Worm (Caenorhabditis elegans) whole organism, L4 larva: ENCODE measurements around the gene srd-9.

Source experiments
- F10B5.3 ChIP-seq: sonication (generic microtip); optimal IDR thresholded peaks from 2 replicates; lab custom pipeline; 2016; ENCODE audit warnings: mild to moderate bottlenecking, missing genetic modification characterization, missing compliant biosample characterization
- F49E8.2 ChIP-seq: sonication (generic microtip); optimal IDR thresholded peaks from 2 replicates; lab custom pipeline; 2016; ENCODE audit warnings: missing compliant biosample characterization, mild to moderate bottlenecking, missing genetic modification characterization, borderline replicate concordance
- R02D3.7 ChIP-seq: fragments of 150-350 bp; sonication (generic microtip); optimal IDR thresholded peaks from 3 replicates; lab custom pipeline; 2014; ENCODE audit warnings: missing biosample characterization, missing genetic modification characterization
- Y75B8A.6 ChIP-seq: fragments of 200-800 bp; sonication (Bioruptor generic); IDR thresholded peaks from 2 replicates; pipeline ENCODE4 v1.3.6; 2022; ENCODE audit warnings: missing genetic modification reagents, missing genetic modification characterization, missing compliant biosample characterization
- aha-1 ChIP-seq: fragments of 150-350 bp; peaks from one replicate; lab custom pipeline; 2014; ENCODE audit warnings: missing biosample characterization, missing genetic modification characterization
- aly-2 ChIP-seq: sonication (generic microtip); optimal IDR thresholded peaks from 2 replicates; lab custom pipeline; 2018; ENCODE audit warnings: missing biosample characterization, missing genetic modification characterization
- ceh-28 ChIP-seq: fragments of 150-350 bp; optimal IDR thresholded peaks from 2 replicates; lab custom pipeline; 2014; ENCODE audit warnings: missing biosample characterization, missing genetic modification reagents, missing genetic modification characterization
- ctbp-1 ChIP-seq: fragments of 200-800 bp; sonication (Bioruptor generic); IDR thresholded peaks from 2 replicates; pipeline ENCODE4 v1.3.6; 2022; ENCODE audit warnings: missing genetic modification reagents, missing genetic modification characterization, missing compliant biosample characterization
- daf-12 ChIP-seq: fragments of 150-350 bp; optimal IDR thresholded peaks from 2 replicates; lab custom pipeline; 2014; ENCODE audit warnings: missing biosample characterization, missing genetic modification reagents, missing genetic modification characterization
- daf-8 ChIP-seq: fragments of 200-800 bp; sonication (Bioruptor generic); IDR thresholded peaks from 2 replicates; pipeline ENCODE4 v1.3.6; 2022; ENCODE audit warnings: missing genetic modification characterization, missing compliant biosample characterization
- dmd-8 ChIP-seq: fragments of 200-800 bp; sonication (Bioruptor generic); IDR thresholded peaks from 2 replicates; pipeline ENCODE4 v1.3.6; 2022; ENCODE audit warnings: missing genetic modification characterization, missing compliant biosample characterization
- dmd-9 ChIP-seq: fragments of 200-800 bp; sonication (Bioruptor generic); IDR thresholded peaks from 2 replicates; pipeline ENCODE4 v1.3.6; 2022; ENCODE audit warnings: missing genetic modification reagents, missing genetic modification characterization, missing compliant biosample characterization
- duxl-1 ChIP-seq: sonication (generic microtip); optimal IDR thresholded peaks from 2 replicates; lab custom pipeline; 2016; ENCODE audit warnings: mild to moderate bottlenecking, missing genetic modification characterization, moderate library complexity, missing compliant biosample characterization; ENCODE audit not compliant: poor library complexity
- egl-27 ChIP-seq: sonication (generic microtip); optimal IDR thresholded peaks from 3 replicates; lab custom pipeline; 2017; ENCODE audit warnings: missing biosample characterization, missing genetic modification reagents, missing genetic modification characterization
- egl-43 ChIP-seq: fragments of 200-800 bp; sonication (Bioruptor generic); IDR thresholded peaks from 2 replicates; pipeline ENCODE4 v1.3.6; 2022; ENCODE audit warnings: missing genetic modification reagents, missing genetic modification characterization, missing compliant biosample characterization
- fkh-10 ChIP-seq: fragments of 150-350 bp; optimal IDR thresholded peaks from 2 replicates; lab custom pipeline; 2014; ENCODE audit warnings: missing biosample characterization, missing genetic modification reagents, missing genetic modification characterization
- fos-1 ChIP-seq: fragments of 150-350 bp; optimal IDR thresholded peaks from 2 replicates; lab custom pipeline; 2014; ENCODE audit warnings: missing biosample characterization, missing genetic modification characterization
- hlh-11 ChIP-seq: fragments of 200-800 bp; sonication (Bioruptor generic); optimal IDR thresholded peaks from 2 replicates; lab custom pipeline; 2018; ENCODE audit warnings: mild to moderate bottlenecking, missing genetic modification characterization, missing compliant biosample characterization
- hlh-30 ChIP-seq: sonication (generic microtip); optimal IDR thresholded peaks from 2 replicates; lab custom pipeline; 2017; ENCODE audit warnings: antibody characterized with exemption, mild to moderate bottlenecking, missing genetic modification characterization, missing compliant biosample characterization; ENCODE audit not compliant: insufficient read depth
- hmg-1.1 ChIP-seq: fragments of 200-800 bp; sonication (Bioruptor generic); IDR thresholded peaks from 2 replicates; pipeline ENCODE4 v1.3.6; 2022; ENCODE audit warnings: missing genetic modification reagents, missing genetic modification characterization, missing compliant biosample characterization
- lin-1 ChIP-seq: fragments of 200-800 bp; sonication (Bioruptor generic); IDR thresholded peaks from 2 replicates; pipeline ENCODE4 v1.3.6; 2022; ENCODE audit warnings: missing genetic modification reagents, missing genetic modification characterization, missing compliant biosample characterization
- lin-15B ChIP-seq: fragments of 150-350 bp; sonication (generic microtip); optimal IDR thresholded peaks from 3 replicates; lab custom pipeline; 2014; ENCODE audit warnings: missing biosample characterization, missing genetic modification characterization
- lin-29 ChIP-seq: fragments of 200-800 bp; sonication (Bioruptor generic); IDR thresholded peaks from 2 replicates; pipeline ENCODE4 v1.3.6; 2022; ENCODE audit warnings: missing genetic modification reagents, missing genetic modification characterization, missing compliant biosample characterization
- lin-38 ChIP-seq: fragments of 200-800 bp; sonication (Bioruptor generic); IDR thresholded peaks from 2 replicates; pipeline ENCODE4 v1.3.6; 2022; ENCODE audit warnings: missing genetic modification reagents, missing genetic modification characterization, missing compliant biosample characterization
- lir-3 ChIP-seq: sonication (generic microtip); optimal IDR thresholded peaks from 2 replicates; lab custom pipeline; 2016; ENCODE audit warnings: mild to moderate bottlenecking, missing genetic modification characterization, missing compliant biosample characterization
- madf-5 ChIP-seq, 2 experiments: fragments of 200-800 bp; sonication (Bioruptor generic); IDR thresholded peaks; 2 replicates each; pipeline ENCODE4 v1.3.6; 2022; ENCODE audit warnings: missing compliant biosample characterization in 2 of 2, missing genetic modification characterization in 2 of 2
- mxl-2 ChIP-seq: fragments of 200-800 bp; sonication (Bioruptor generic); conservative IDR thresholded peaks from 2 replicates; pipeline ENCODE4 v1.3.6; 2022; ENCODE audit warnings: missing genetic modification reagents, missing genetic modification characterization, missing compliant biosample characterization
- mxl-3 ChIP-seq: fragments of 200-800 bp; sonication (Bioruptor generic); optimal IDR thresholded peaks from 2 replicates; lab custom pipeline; 2018; ENCODE audit warnings: mild to moderate bottlenecking, missing genetic modification characterization, missing compliant biosample characterization
- nhr-10 ChIP-seq: fragments of 150-350 bp; optimal IDR thresholded peaks from 2 replicates; lab custom pipeline; 2014; ENCODE audit warnings: missing biosample characterization, missing genetic modification characterization
- nhr-102 ChIP-seq: sonication (generic microtip); optimal IDR thresholded peaks from 2 replicates; lab custom pipeline; 2016; ENCODE audit warnings: mild to moderate bottlenecking, missing genetic modification characterization, moderate library complexity, missing compliant biosample characterization
- nhr-11 ChIP-seq: fragments of 150-350 bp; optimal IDR thresholded peaks from 2 replicates; lab custom pipeline; 2014; ENCODE audit warnings: missing biosample characterization, missing genetic modification characterization
- nhr-111 ChIP-seq: fragments of 200-800 bp; sonication (Bioruptor generic); optimal IDR thresholded peaks from 2 replicates; lab custom pipeline; 2018; ENCODE audit warnings: mild to moderate bottlenecking, missing genetic modification characterization, missing compliant biosample characterization
- nhr-25 ChIP-seq: sonication (generic microtip); optimal IDR thresholded peaks from 2 replicates; lab custom pipeline; 2017; ENCODE audit warnings: missing genetic modification characterization, mild to moderate bottlenecking, missing compliant biosample characterization, antibody characterized with exemption, moderate library complexity, borderline replicate concordance; ENCODE audit not compliant: insufficient read depth
- nhr-28 ChIP-seq: fragments of 150-350 bp; optimal IDR thresholded peaks from 2 replicates; lab custom pipeline; 2014; ENCODE audit warnings: missing biosample characterization, missing genetic modification characterization
- nhr-41 ChIP-seq: fragments of 200-800 bp; sonication (Bioruptor generic); IDR thresholded peaks from 2 replicates; pipeline ENCODE4 v1.3.6; 2022; ENCODE audit warnings: missing genetic modification reagents, missing genetic modification characterization, missing compliant biosample characterization
- nhr-76 ChIP-seq: fragments of 150-350 bp; optimal IDR thresholded peaks from 2 replicates; lab custom pipeline; 2014; ENCODE audit warnings: missing biosample characterization, missing genetic modification characterization
- nhr-77 ChIP-seq: fragments of 150-350 bp; optimal IDR thresholded peaks from 2 replicates; lab custom pipeline; 2014; ENCODE audit warnings: missing biosample characterization, missing genetic modification characterization
- php-3 ChIP-seq: fragments of 200-800 bp; sonication (Bioruptor generic); IDR thresholded peaks from 2 replicates; pipeline ENCODE4 v1.3.6; 2022; ENCODE audit warnings: missing genetic modification reagents, missing genetic modification characterization, missing compliant biosample characterization
- rbr-2 ChIP-seq: sonication (generic microtip); optimal IDR thresholded peaks from 2 replicates; lab custom pipeline; 2016; ENCODE audit warnings: missing genotype, missing genetic modification characterization, missing compliant biosample characterization
- set-16 ChIP-seq: fragments of 200-800 bp; sonication (Bioruptor generic); IDR thresholded peaks from 2 replicates; pipeline ENCODE4 v1.3.6; 2022; ENCODE audit warnings: missing genetic modification reagents, missing genetic modification characterization, missing compliant biosample characterization
- skn-1 ChIP-seq: fragments of 150-350 bp; optimal IDR thresholded peaks from 2 replicates; lab custom pipeline; 2014; ENCODE audit warnings: missing biosample characterization, missing genetic modification characterization
- spr-1 ChIP-seq: sonication (generic microtip); optimal IDR thresholded peaks from 2 replicates; lab custom pipeline; 2016; ENCODE audit warnings: mild to moderate bottlenecking, missing genetic modification characterization, missing compliant biosample characterization
- tra-1 ChIP-seq: fragments of 200-800 bp; sonication (Bioruptor generic); IDR thresholded peaks from 2 replicates; pipeline ENCODE4 v1.3.6; 2022; ENCODE audit warnings: missing genetic modification reagents, missing genetic modification characterization, missing compliant biosample characterization
- unc-39 ChIP-seq: sonication (generic microtip); optimal IDR thresholded peaks from 2 replicates; lab custom pipeline; 2017; ENCODE audit warnings: missing biosample characterization, missing genetic modification characterization
- unc-62 ChIP-seq, 3 experiments: fragments of 150-350 bp in 1 of 3; sonication (generic microtip); optimal IDR thresholded peaks in 2 of 3; peaks in 1 of 3; 1 replicate in 1 of 3; 2 replicates in 2 of 3; lab custom pipeline; 2014 to 2017; ENCODE audit warnings: missing biosample characterization in 3 of 3, missing genetic modification characterization in 3 of 3, missing genetic modification reagents in 3 of 3, missing genotype in 1 of 3
- vab-7 ChIP-seq: fragments of 200-800 bp; sonication (Bioruptor generic); IDR thresholded peaks from 2 replicates; pipeline ENCODE4 v1.3.6; 2022; ENCODE audit warnings: missing genetic modification reagents, missing genetic modification characterization, missing compliant biosample characterization
- ztf-11 ChIP-seq: fragments of 150-350 bp; optimal IDR thresholded peaks from 2 replicates; lab custom pipeline; 2014; ENCODE audit warnings: missing biosample characterization, missing genetic modification characterization

srd-9 gene

ce11 chrV:5385914-5386493 is 34.4 kb downstream of the srd-9 start, which contains the start of gene C35A11.2:
Gene C35A11.2 (plus strand): TSS chrV:5386299.
- TF ChIP-seq lir-3 (tag; lab: Kevin White, UChicago) = no peak
- TF ChIP-seq daf-8 (GFP tag; lab: Robert Waterston, UW) = no peak
- TF ChIP-seq Y75B8A.6 (GFP tag; lab: Robert Waterston, UW) = no peak
- TF ChIP-seq hlh-11 (tag; lab: Kevin White, UChicago) = no peak
- TF ChIP-seq ceh-28 = no peak
- peak in 1 of 2 experiments; percentile 94 for TF ChIP-seq unc-62 (GFP tag; optimal IDR thresholded peaks at IDR 0.05 in 1 of 2; lab: Kevin White, UChicago)
- TF ChIP-seq unc-62 (tag; optimal IDR thresholded peaks at IDR 0.05; lab: Kevin White, UChicago) = no peak
- no peak for TF ChIP-seq set-16 (GFP tag; lab: Robert Waterston, UW)
- TF ChIP-seq tra-1 (GFP tag; lab: Robert Waterston, UW) = no peak
- TF ChIP-seq madf-5 (GFP tag; IDR thresholded peaks at IDR 0.05; lab: Robert Waterston, UW) = no peak
- peak; percentile 25 for TF ChIP-seq mxl-3
- no peak for TF ChIP-seq mxl-2 (GFP tag; lab: Robert Waterston, UW)
- peak; percentile 3 for TF ChIP-seq aha-1 (tag; lab: Kevin White, UChicago)
- no peak for TF ChIP-seq hlh-30 (tag; lab: Kevin White, UChicago)
- TF ChIP-seq F10B5.3 (tag; lab: Kevin White, UChicago) = no peak

- TF ChIP-seq nhr-28 (tag; lab: Kevin White, UChicago) (peak; percentile 71), egl-43 (GFP tag; lab: Robert Waterston, UW) (no peak), F49E8.2 (tag; lab: Kevin White, UChicago) (no peak), php-3 (GFP tag; lab: Robert Waterston, UW) (peak; percentile 61; the same call in 1 of the 2 replicates), skn-1 (tag; lab: Kevin White, UChicago) (no peak), nhr-111 (GFP tag; lab: Kevin White, UChicago) (no peak), madf-5 (GFP tag; IDR thresholded peaks at IDR 0.05; lab: Robert Waterston, UW) (no peak), fkh-10 (GFP tag; lab: Kevin White, UChicago) (no peak), rbr-2 (no peak), vab-7 (GFP tag; lab: Robert Waterston, UW) (no peak), dmd-9 (GFP tag; lab: Robert Waterston, UW) (no peak), lin-1 (GFP tag; lab: Robert Waterston, UW) (no peak; the same call in 1 of the 2 replicates), hmg-1.1 (GFP tag; lab: Robert Waterston, UW) (no peak), F10B5.3 (tag; lab: Kevin White, UChicago) (no peak), nhr-77 (tag; lab: Kevin White, UChicago) (peak; percentile 73), ceh-28 (no peak), ztf-11 (tag; lab: Kevin White, UChicago) (no peak), Y75B8A.6 (GFP tag; lab: Robert Waterston, UW) (no peak), duxl-1 (tag; lab: Kevin White, UChicago) (no peak), ctbp-1 (GFP tag; lab: Robert Waterston, UW) (no peak), nhr-102 (tag; lab: Kevin White, UChicago) (no peak), nhr-76 (tag; lab: Kevin White, UChicago) (no peak), set-16 (GFP tag; lab: Robert Waterston, UW) (no peak), mxl-3 (no peak), unc-39 (no peak), lir-3 (tag; lab: Kevin White, UChicago) (no peak), lin-15B (tag; lab: Kevin White, UChicago) (no peak), fos-1 (no peak), lin-38 (GFP tag; lab: Robert Waterston, UW) (no peak), daf-12 (tag; lab: Kevin White, UChicago) (no peak), nhr-10 (tag; lab: Kevin White, UChicago) (no peak), aly-2 (tag; lab: Kevin White, UChicago) (no peak), spr-1 (tag; lab: Kevin White, UChicago) (no peak), dmd-8 (GFP tag; lab: Robert Waterston, UW) (no peak), egl-27 (no peak), nhr-25 (tag; lab: Kevin White, UChicago) (no peak), lin-29 (GFP tag; lab: Robert Waterston, UW) (no peak), nhr-41 (no peak), nhr-11 (tag; lab: Kevin White, UChicago) (no peak), R02D3.7 (tag; lab: Kevin White, UChicago) (no peak)
These were observed 41.5 kb downstream of the srd-9 start, which contains the start of gene C35A11.4 for ce11 chrV:5392993-5393628. Gene C35A11.4 (minus strand): TSS chrV:5393148.
